Comparison of ENCODE assay signal across 7 worm cellular contexts in the genomic region with DNA sequence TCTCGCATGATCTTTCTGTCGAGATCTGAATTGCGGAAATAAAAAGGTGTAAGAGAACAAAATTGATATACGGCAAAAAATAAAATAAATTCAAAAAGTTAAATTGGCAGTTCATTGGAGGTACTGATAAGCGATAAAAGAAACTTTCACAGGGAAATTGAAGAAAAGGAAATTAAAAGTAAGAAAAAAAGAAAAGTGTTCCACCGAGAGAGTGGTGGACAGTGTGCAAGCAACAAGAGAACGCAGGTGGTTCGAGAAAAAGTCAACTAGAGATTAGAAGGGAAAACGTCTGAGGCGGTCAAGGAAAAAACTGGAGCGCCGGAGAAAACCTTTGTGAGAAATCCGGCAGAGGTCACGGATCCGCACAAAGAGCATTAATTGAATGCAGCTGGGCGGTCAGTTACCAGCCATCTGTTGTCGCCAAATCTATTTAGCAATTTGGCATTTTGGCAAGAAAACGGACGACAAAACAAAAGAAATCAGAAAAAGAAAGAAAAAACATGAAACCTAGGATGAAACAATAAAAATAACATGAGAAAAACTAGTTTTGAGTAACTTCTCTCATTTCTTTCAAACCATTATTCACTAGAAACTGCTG.
TF ChIP-seq lines count a peak whose summit lies in the region.

A gene (minus strand): TSS at position 27 of the 598 bp plus-strand sequence.

TF ChIP-seq in whole organism, L1 larva, 84 proteins besides CTCF, POLR2A, EP300 and RAD21 (continues in another document):
- TF ChIP-seq nhr-28 (tag; optimal IDR thresholded peaks at IDR 0.05; lab: Kevin White, UChicago): no peak
- TF ChIP-seq snu-23 (GFP tag; optimal IDR thresholded peaks at IDR 0.05; lab: Kevin White, UChicago): no peak
- TF ChIP-seq hlh-17 (GFP tag; optimal IDR thresholded peaks at IDR 0.05; lab: Kevin White, UChicago; ENCODE audit: borderline replicate concordance): no peak
- TF ChIP-seq lin-14 (GFP tag; optimal IDR thresholded peaks at IDR 0.05; lab: Kevin White, UChicago): no peak
- no peak for TF ChIP-seq F16B12.6 (tag; optimal IDR thresholded peaks at IDR 0.05; lab: Kevin White, UChicago)
- peak in 1 of 3 experiments; percentile 7 for TF ChIP-seq ceh-82 (tag; optimal IDR thresholded peaks at IDR 0.05; lab: Kevin White, UChicago)
- no peak for TF ChIP-seq nhr-19 (GFP tag; conservative IDR thresholded peaks at IDR 0.05; lab: Robert Waterston, UW)
- peak; percentile 49 for TF ChIP-seq fkh-4 (tag; optimal IDR thresholded peaks at IDR 0.05; lab: Kevin White, UChicago; ENCODE audit: borderline replicate concordance)
- peak; percentile 26 for TF ChIP-seq mep-1 (tag; optimal IDR thresholded peaks at IDR 0.05; lab: Kevin White, UChicago)
- TF ChIP-seq dsc-1 (tag; optimal IDR thresholded peaks at IDR 0.05; lab: Kevin White, UChicago): peak; percentile 90
- TF ChIP-seq sptf-1 (tag; optimal IDR thresholded peaks at IDR 0.05; lab: Kevin White, UChicago): no peak

TF ChIP-seq in whole organism, L2 larva, 48 proteins besides CTCF, POLR2A, EP300 and RAD21:
- TF ChIP-seq F13H6.1 (tag; optimal IDR thresholded peaks at IDR 0.05; lab: Kevin White, UChicago) (no peak), ZK546.5 (tag; optimal IDR thresholded peaks at IDR 0.05; lab: Kevin White, UChicago) (no peak), blmp-1 (tag; optimal IDR thresholded peaks at IDR 0.05; lab: Kevin White, UChicago; ENCODE audit: insufficient read depth) (peak; percentile 71), fos-1 (tag; optimal IDR thresholded peaks at IDR 0.05; lab: Kevin White, UChicago) (peak; percentile 61), ztf-11 (tag; optimal IDR thresholded peaks at IDR 0.05; lab: Kevin White, UChicago) (no peak)

TF ChIP-seq in whole organism, L3 larva, 47 proteins besides CTCF, POLR2A, EP300 and RAD21 (continues in another document):
- TF ChIP-seq pqm-1 (tag; optimal IDR thresholded peaks at IDR 0.05; lab: Kevin White, UChicago) (no peak), nhr-28 (tag; optimal IDR thresholded peaks at IDR 0.05; lab: Kevin White, UChicago) (no peak), sea-2 (GFP tag; optimal IDR thresholded peaks at IDR 0.05; lab: Kevin White, UChicago) (no peak), nhr-43 (tag; optimal IDR thresholded peaks at IDR 0.05; lab: Kevin White, UChicago; ENCODE audit: poor library complexity, severe bottlenecking) (no peak), ztf-4 (tag; optimal IDR thresholded peaks at IDR 0.05; lab: Kevin White, UChicago) (no peak), fos-1 (tag; optimal IDR thresholded peaks at IDR 0.05; lab: Kevin White, UChicago) (no peak), ama-1 (optimal IDR thresholded peaks at IDR 0.05; lab: Kevin White, UChicago) (no peak), elt-2 (tag; optimal IDR thresholded peaks at IDR 0.05; lab: Kevin White, UChicago) (peak; percentile 68), mdl-1 (tag; optimal IDR thresholded peaks at IDR 0.05; lab: Kevin White, UChicago) (no peak), R02D3.7 (tag; optimal IDR thresholded peaks at IDR 0.05; lab: Kevin White, UChicago) (no peak), snpc-4 (tag; optimal IDR thresholded peaks at IDR 0.05; lab: Kevin White, UChicago) (no peak), elt-1 (tag; optimal IDR thresholded peaks at IDR 0.05; lab: Kevin White, UChicago) (no peak), pha-4 (tag; optimal IDR thresholded peaks at IDR 0.05; lab: Kevin White, UChicago) (no peak), nhr-237 (tag; optimal IDR thresholded peaks at IDR 0.05; lab: Kevin White, UChicago) (no peak)

TF ChIP-seq in whole organism, L4 larva, 104 proteins besides CTCF, POLR2A, EP300 and RAD21 (continues in another document):
- TF ChIP-seq Y105C5A.15 (GFP tag; IDR thresholded peaks at IDR 0.05; lab: Robert Waterston, UW) (no peak), hlh-11 (tag; optimal IDR thresholded peaks at IDR 0.05; lab: Kevin White, UChicago) (peak; percentile 55), dve-1 (tag; optimal IDR thresholded peaks at IDR 0.05; lab: Kevin White, UChicago; ENCODE audit: insufficient read depth) (peak; percentile 57), pqm-1 (tag; optimal IDR thresholded peaks at IDR 0.05; lab: Kevin White, UChicago) (peak; percentile 68), lin-1 (GFP tag; IDR thresholded peaks at IDR 0.05; lab: Robert Waterston, UW) (peak; percentile 14; the same call in 1 of the 2 replicates), nhr-28 (tag; optimal IDR thresholded peaks at IDR 0.05; lab: Kevin White, UChicago) (peak; percentile 57), ceh-62 (tag; optimal IDR thresholded peaks at IDR 0.05; lab: Kevin White, UChicago) (no peak), mes-2 (tag; optimal IDR thresholded peaks at IDR 0.05; lab: Kevin White, UChicago; ENCODE audit: poor library complexity, severe bottlenecking) (peak; percentile 32), ztf-7 (tag; optimal IDR thresholded peaks at IDR 0.05; lab: Kevin White, UChicago) (no peak), zag-1 (tag; optimal IDR thresholded peaks at IDR 0.05; lab: Kevin White, UChicago) (no peak), attf-4 (tag; optimal IDR thresholded peaks at IDR 0.05; lab: Kevin White, UChicago) (no peak), Y48G9A.11 (GFP tag; IDR thresholded peaks at IDR 0.05; lab: Robert Waterston, UW) (no peak), unc-62 (GFP tag; optimal IDR thresholded peaks at IDR 0.05 in 1 of 2; lab: Kevin White, UChicago) (no peak), unc-62 (tag; optimal IDR thresholded peaks at IDR 0.05; lab: Kevin White, UChicago) (no peak)

TF ChIP-seq in whole organism, late embryonic, 69 proteins besides CTCF, POLR2A, EP300 and RAD21:
- TF ChIP-seq unc-55 (GFP tag; optimal IDR thresholded peaks at IDR 0.05; lab: Kevin White, UChicago): no peak
- TF ChIP-seq unc-42 (tag; optimal IDR thresholded peaks at IDR 0.05; lab: Kevin White, UChicago): peak; percentile 33
- TF ChIP-seq sox-2 (GFP tag; IDR thresholded peaks at IDR 0.05; lab: Robert Waterston, UW): peak; percentile 1; the same call in 1 of the 2 replicates

TF ChIP-seq in whole organism, mixed stage, embryonic, 35 proteins besides CTCF, POLR2A, EP300 and RAD21:
- TF ChIP-seq ham-2 (GFP tag; optimal IDR thresholded peaks at IDR 0.05; lab: Kevin White, UChicago) (no peak), lin-32 (GFP tag; optimal IDR thresholded peaks at IDR 0.05; lab: Kevin White, UChicago) (peak; percentile 79), ces-1 (GFP tag; optimal IDR thresholded peaks at IDR 0.05; lab: Kevin White, UChicago) (peak; percentile 78), ceh-43 (GFP tag; optimal IDR thresholded peaks at IDR 0.05; lab: Kevin White, UChicago) (no peak)

TF ChIP-seq in whole organism, young adult, 124 proteins besides CTCF, POLR2A, EP300 and RAD21:
- TF ChIP-seq rcor-1 (GFP tag; IDR thresholded peaks at IDR 0.05; lab: Robert Waterston, UW) (no peak), Y95B8A.8 (GFP tag; IDR thresholded peaks at IDR 0.05; lab: Robert Waterston, UW) (no peak), dox-1 (GFP tag; IDR thresholded peaks at IDR 0.05; lab: Robert Waterston, UW) (peak; percentile 39; the same call in 1 of the 2 replicates), attf-5 (GFP tag; optimal IDR thresholded peaks at IDR 0.05; lab: Kevin White, UChicago) (peak; percentile 21), nhr-80 (tag; optimal IDR thresholded peaks at IDR 0.05; lab: Kevin White, UChicago) (peak; percentile 85), hmg-1.2 (GFP tag; IDR thresholded peaks at IDR 0.05; lab: Robert Waterston, UW) (peak; percentile 80; the same call in 1 of the 2 replicates)
